Fruit fly (Drosophila melanogaster) Kc167 (cell line): ENCODE results near the gene Snoo.

Experiments
- Myc ChIP-seq: fragments of >200 bp; optimal IDR thresholded peaks from 2 replicates; lab custom pipeline; 2017; ENCODE audit warnings: missing external identifiers
- psq ChIP-seq: fragments of >200 bp; optimal IDR thresholded peaks from 2 replicates; lab custom pipeline; 2017; ENCODE audit warnings: missing external identifiers
- ttk ChIP-seq: sonication (Bioruptor generic); optimal IDR thresholded peaks from 2 replicates; lab custom pipeline; 2017; ENCODE audit warnings: missing external identifiers

DNA sequence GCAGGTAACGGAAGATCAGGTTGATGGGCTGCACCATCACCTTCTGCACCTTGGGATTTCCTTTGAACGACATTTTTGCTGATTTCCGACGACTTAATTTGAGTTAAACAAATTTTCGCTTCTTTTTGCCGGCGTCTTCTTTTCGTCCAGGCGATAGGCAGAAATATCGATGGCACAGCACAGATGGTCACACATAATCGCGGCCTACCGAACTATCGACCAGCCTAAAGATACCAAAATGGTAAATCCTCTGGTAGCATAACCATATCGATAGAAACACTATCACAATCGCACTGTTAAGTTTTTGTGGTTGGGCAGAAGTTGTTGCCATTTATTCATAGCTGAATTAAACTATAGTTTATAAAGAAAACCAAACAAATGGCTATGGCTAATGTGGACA, 98.7 kb downstream of the Snoo start, which contains the start of the genes SmE and CG34132:
- TF ChIP-seq Myc (no peak), psq (lab: Kevin White, UChicago) (no peak), ttk (lab: Kevin White, UChicago) (no peak)
